Worm (Caenorhabditis elegans) whole organism, L1 larva: ENCODE results near the gene lgc-17.

Experiments
- elt-3 ChIP-seq, 6 experiments: fragments of 150-350 bp in 1 of 6; sonication (generic microtip); optimal IDR thresholded peaks; 2 replicates each; lab custom pipeline; 2017 to 2018; ENCODE audit warnings: missing biosample characterization in 6 of 6, missing genetic modification characterization in 6 of 6, inconsistent platforms in 1 of 6
- lin-39 ChIP-seq: fragments of 150-350 bp; optimal IDR thresholded peaks from 2 replicates; lab custom pipeline; 2014; ENCODE audit warnings: missing biosample characterization, missing genetic modification reagents, missing genetic modification characterization
- mdl-1 ChIP-seq, 2 experiments: fragments of 150-350 bp; optimal IDR thresholded peaks; 2 replicates each; lab custom pipeline; 2014 to 2017; ENCODE audit warnings: missing biosample characterization in 2 of 2, missing genetic modification characterization in 2 of 2, inconsistent platforms in 1 of 2
- unc-62 ChIP-seq: fragments of 150-350 bp; optimal IDR thresholded peaks from 2 replicates; lab custom pipeline; 2014; ENCODE audit warnings: missing biosample characterization, missing genetic modification reagents, missing genetic modification characterization

DNA sequence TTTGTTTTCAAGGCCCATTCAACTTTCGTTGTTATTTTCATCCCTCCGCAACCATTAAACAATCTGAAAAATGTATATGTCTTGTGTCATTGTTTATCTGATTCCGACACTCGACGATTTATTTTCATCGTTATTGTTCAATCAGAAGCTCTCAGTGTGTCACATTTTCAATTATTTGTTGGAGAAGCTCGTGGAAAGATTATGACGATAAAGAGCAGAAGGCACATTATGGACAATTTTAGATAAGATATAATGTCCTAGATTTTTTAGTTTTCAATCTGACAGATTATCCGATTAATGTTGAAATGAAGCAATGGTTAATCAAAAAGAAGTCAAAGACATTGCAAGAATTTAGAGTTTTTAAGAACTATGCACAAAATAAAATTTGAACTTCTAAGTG lies 43.6 kb downstream of the lgc-17 start:
- TF ChIP-seq lin-39 (tag; lab: Kevin White, UChicago), result no peak
- no peak for TF ChIP-seq mdl-1 (tag; optimal IDR thresholded peaks at IDR 0.05; lab: Kevin White, UChicago)
- TF ChIP-seq unc-62 (GFP tag; lab: Kevin White, UChicago), result no peak
- TF ChIP-seq elt-3 (tag; optimal IDR thresholded peaks at IDR 0.05; lab: Kevin White, UChicago), result no peak
